Fruit fly (Drosophila melanogaster) whole organism, prepupa: ENCODE data around the gene Nmdar2.

Experiments
- CG10669 ChIP-seq: fragments of 200-800 bp; sonication (Bioruptor generic); optimal IDR thresholded peaks from 3 replicates; lab custom pipeline; 2018; ENCODE audit warnings: missing biosample characterization, mild to moderate bottlenecking, missing genetic modification characterization, moderate library complexity
- CG11294 ChIP-seq: fragments of 200-800 bp; sonication (Bioruptor generic); IDR thresholded peaks from 2 replicates; pipeline ENCODE4 v1.3.6; 2022; ENCODE audit warnings: missing biosample characterization, missing genetic modification characterization
- CG11762 ChIP-seq: fragments of 200-800 bp; sonication (Bioruptor generic); optimal IDR thresholded peaks from 3 replicates; lab custom pipeline; 2016; ENCODE audit warnings: missing biosample characterization, missing genetic modification characterization; ENCODE audit not compliant: insufficient read depth
- CG11902 ChIP-seq: fragments of 200-800 bp; sonication (Bioruptor generic); optimal IDR thresholded peaks from 3 replicates; lab custom pipeline; 2016; ENCODE audit warnings: missing biosample characterization, missing genetic modification characterization
- CG15336 ChIP-seq: fragments of 200-800 bp; sonication (Bioruptor generic); IDR thresholded peaks from 2 replicates; pipeline ENCODE4 v1.3.6; 2022; ENCODE audit warnings: missing biosample characterization, missing genetic modification characterization
- CG1621 ChIP-seq: fragments of 200-800 bp; sonication (Bioruptor generic); optimal IDR thresholded peaks from 3 replicates; lab custom pipeline; 2018; ENCODE audit warnings: missing biosample characterization, mild to moderate bottlenecking, missing genetic modification characterization
- CG16779 ChIP-seq: fragments of 200-800 bp; sonication (Bioruptor generic); optimal IDR thresholded peaks from 3 replicates; lab custom pipeline; 2017; ENCODE audit warnings: missing biosample characterization, mild to moderate bottlenecking, missing genetic modification characterization
- CG3032 ChIP-seq: fragments of 200-800 bp; optimal IDR thresholded peaks from 2 replicates; lab custom pipeline; 2019; ENCODE audit warnings: missing biosample characterization, mild to moderate bottlenecking, missing genetic modification characterization, moderate library complexity
- CG31627 ChIP-seq: fragments of 200-800 bp; sonication (Bioruptor generic); optimal IDR thresholded peaks from 3 replicates; lab custom pipeline; 2016; ENCODE audit warnings: missing biosample characterization, missing genetic modification characterization
- CG34406 ChIP-seq: fragments of 200-800 bp; sonication (Bioruptor generic); optimal IDR thresholded peaks from 3 replicates; lab custom pipeline; 2016; ENCODE audit warnings: missing biosample characterization, missing genetic modification characterization
- CG3919 ChIP-seq: fragments of 200-800 bp; sonication (Bioruptor generic); optimal IDR thresholded peaks from 3 replicates; lab custom pipeline; 2016; ENCODE audit warnings: missing biosample characterization, missing genetic modification characterization
- CG6163 ChIP-seq: fragments of 200-800 bp; sonication (Bioruptor generic); IDR thresholded peaks from 3 replicates; pipeline ENCODE4 v1.3.6; 2022; ENCODE audit warnings: missing biosample characterization, missing genetic modification characterization
- CG6276 ChIP-seq: fragments of 200-800 bp; sonication (Bioruptor generic); optimal IDR thresholded peaks from 2 replicates; lab custom pipeline; 2017; ENCODE audit warnings: missing biosample characterization, mild to moderate bottlenecking, missing genetic modification characterization
- CG6792 ChIP-seq: fragments of 200-800 bp; sonication (Bioruptor generic); optimal IDR thresholded peaks from 3 replicates; lab custom pipeline; 2016; ENCODE audit warnings: missing biosample characterization, missing genetic modification characterization
- CG6854 ChIP-seq: fragments of 200-800 bp; sonication (Bioruptor generic); optimal IDR thresholded peaks from 2 replicates; lab custom pipeline; 2017; ENCODE audit warnings: missing biosample characterization, mild to moderate bottlenecking, missing genetic modification characterization
- CG7368 ChIP-seq: fragments of 200-800 bp; sonication (Bioruptor generic); optimal IDR thresholded peaks from 3 replicates; lab custom pipeline; 2016; ENCODE audit warnings: missing biosample characterization, missing genetic modification characterization
- CG8119 ChIP-seq: fragments of 200-800 bp; sonication (Bioruptor generic); IDR thresholded peaks from 3 replicates; pipeline ENCODE4 v1.3.6; 2022; ENCODE audit warnings: missing biosample characterization, missing genetic modification characterization
- CG8319 ChIP-seq: fragments of 200-800 bp; sonication (Bioruptor generic); optimal IDR thresholded peaks from 3 replicates; lab custom pipeline; 2016; ENCODE audit warnings: missing biosample characterization, missing genetic modification characterization
- CG8632 ChIP-seq: fragments of 200-800 bp; sonication (Bioruptor generic); optimal IDR thresholded peaks from 3 replicates; lab custom pipeline; 2016; ENCODE audit warnings: missing biosample characterization, missing genetic modification characterization
- CG9139 ChIP-seq: fragments of 200-800 bp; sonication (Bioruptor generic); optimal IDR thresholded peaks from 3 replicates; lab custom pipeline; 2017; ENCODE audit warnings: missing biosample characterization, mild to moderate bottlenecking, missing genetic modification characterization
- Eip75B ChIP-seq: fragments of 200-800 bp; sonication (Bioruptor generic); optimal IDR thresholded peaks from 3 replicates; lab custom pipeline; 2016; ENCODE audit warnings: missing biosample characterization, missing genetic modification characterization
- Eip78C ChIP-seq: fragments of 200-800 bp; sonication (Bioruptor generic); peaks from one replicate; lab custom pipeline; 2016; ENCODE audit warnings: missing biosample characterization, missing genetic modification characterization
- Ets21C ChIP-seq: fragments of 200-800 bp; sonication (Bioruptor generic); optimal IDR thresholded peaks from 3 replicates; lab custom pipeline; 2016; ENCODE audit warnings: missing biosample characterization, missing genetic modification characterization
- Ets96B ChIP-seq: fragments of 200-800 bp; optimal IDR thresholded peaks from 2 replicates; lab custom pipeline; 2019; ENCODE audit warnings: missing biosample characterization, mild to moderate bottlenecking, missing genetic modification characterization, moderate library complexity
- Hr39 ChIP-seq: fragments of 200-800 bp; sonication (Bioruptor generic); optimal IDR thresholded peaks from 2 replicates; lab custom pipeline; 2016; ENCODE audit warnings: missing biosample characterization, missing genetic modification characterization
- Lpt ChIP-seq: fragments of 200-800 bp; sonication (Bioruptor generic); optimal IDR thresholded peaks from 3 replicates; lab custom pipeline; 2016; ENCODE audit warnings: missing biosample characterization, missing genetic modification characterization
- OdsH ChIP-seq: fragments of 200-800 bp; sonication (Bioruptor generic); optimal IDR thresholded peaks from 3 replicates; lab custom pipeline; 2016; ENCODE audit warnings: missing biosample characterization, missing genetic modification characterization
- Smox ChIP-seq: fragments of 200-800 bp; sonication (Bioruptor generic); optimal IDR thresholded peaks from 3 replicates; lab custom pipeline; 2016; ENCODE audit warnings: missing biosample characterization, missing genetic modification characterization
- Sox102F ChIP-seq: fragments of 200-800 bp; sonication (Bioruptor generic); optimal IDR thresholded peaks from 2 replicates; lab custom pipeline; 2016; ENCODE audit warnings: missing biosample characterization, mild to moderate bottlenecking, missing genetic modification characterization
- Sox14 ChIP-seq: fragments of 200-800 bp; sonication (Bioruptor generic); optimal IDR thresholded peaks from 3 replicates; lab custom pipeline; 2016; ENCODE audit warnings: missing biosample characterization, missing genetic modification characterization
- Sox15 ChIP-seq: fragments of 200-800 bp; sonication (Bioruptor generic); optimal IDR thresholded peaks from 3 replicates; lab custom pipeline; 2016; ENCODE audit warnings: missing biosample characterization, missing genetic modification characterization
- achi ChIP-seq: fragments of 200-800 bp; sonication (Bioruptor generic); optimal IDR thresholded peaks from 3 replicates; lab custom pipeline; 2016; ENCODE audit warnings: missing biosample characterization, missing genetic modification characterization
- acj6 ChIP-seq: fragments of 200-800 bp; sonication (Bioruptor generic); optimal IDR thresholded peaks from 3 replicates; lab custom pipeline; 2016; ENCODE audit warnings: missing biosample characterization, missing genetic modification characterization
- cyc ChIP-seq: fragments of 200-800 bp; sonication (Bioruptor generic); optimal IDR thresholded peaks from 3 replicates; lab custom pipeline; 2016; ENCODE audit warnings: missing biosample characterization, missing genetic modification characterization
- dsx ChIP-seq: fragments of 200-800 bp; optimal IDR thresholded peaks from 3 replicates; lab custom pipeline; 2019; ENCODE audit warnings: missing biosample characterization, mild to moderate bottlenecking, missing genetic modification characterization, moderate library complexity; ENCODE audit not compliant: poor library complexity, severe bottlenecking
- eg ChIP-seq: fragments of 200-800 bp; sonication (Bioruptor generic); IDR thresholded peaks from 3 replicates; pipeline ENCODE4 v1.3.6; 2022; ENCODE audit warnings: missing biosample characterization, missing genetic modification characterization
- esn ChIP-seq: fragments of 200-800 bp; sonication (Bioruptor generic); optimal IDR thresholded peaks from 2 replicates; lab custom pipeline; 2016; ENCODE audit warnings: missing biosample characterization, mild to moderate bottlenecking, missing genetic modification characterization, moderate library complexity
- fkh ChIP-seq: fragments of 200-800 bp; sonication (Bioruptor generic); optimal IDR thresholded peaks from 3 replicates; lab custom pipeline; 2017; ENCODE audit warnings: missing biosample characterization, mild to moderate bottlenecking, missing genetic modification characterization, moderate library complexity
- lz ChIP-seq: fragments of 200-800 bp; sonication (Bioruptor generic); optimal IDR thresholded peaks from 3 replicates; lab custom pipeline; 2016; ENCODE audit warnings: missing biosample characterization, missing genetic modification characterization
- net ChIP-seq: fragments of 200-800 bp; sonication (Bioruptor generic); optimal IDR thresholded peaks from 3 replicates; lab custom pipeline; 2016; ENCODE audit warnings: missing biosample characterization, missing genetic modification characterization
- pdm3 ChIP-seq: fragments of 200-800 bp; sonication (Bioruptor generic); optimal IDR thresholded peaks from 3 replicates; lab custom pipeline; 2016; ENCODE audit warnings: missing biosample characterization, missing genetic modification characterization
- salr ChIP-seq, 2 experiments: fragments of 200-800 bp; sonication (Bioruptor generic); optimal IDR thresholded peaks; 3 replicates each; lab custom pipeline; 2016 to 2018; ENCODE audit warnings: missing biosample characterization in 2 of 2, missing genetic modification characterization in 2 of 2, mild to moderate bottlenecking in 1 of 2
- spab ChIP-seq: fragments of 200-800 bp; sonication (Bioruptor generic); optimal IDR thresholded peaks from 2 replicates; lab custom pipeline; 2017; ENCODE audit warnings: missing biosample characterization, mild to moderate bottlenecking, missing genetic modification characterization, missing genetic modification reagents
- ss ChIP-seq, 2 experiments: fragments of 200-800 bp; sonication (Bioruptor generic); optimal IDR thresholded peaks; 2 replicates in 1 of 2; 3 replicates in 1 of 2; lab custom pipeline; 2017 to 2018; ENCODE audit warnings: mild to moderate bottlenecking in 2 of 2, missing biosample characterization in 2 of 2, missing genetic modification characterization in 2 of 2, moderate library complexity in 1 of 2
- svp ChIP-seq: fragments of 200-800 bp; sonication (Bioruptor generic); peaks from one replicate; lab custom pipeline; 2016; ENCODE audit warnings: missing biosample characterization, missing genetic modification characterization
- topi ChIP-seq: fragments of 200-800 bp; sonication (Bioruptor generic); optimal IDR thresholded peaks from 3 replicates; lab custom pipeline; 2016; ENCODE audit warnings: missing biosample characterization, missing genetic modification characterization
- vri ChIP-seq: fragments of 200-800 bp; sonication (Bioruptor generic); optimal IDR thresholded peaks from 3 replicates; lab custom pipeline; 2016; ENCODE audit warnings: missing biosample characterization, mild to moderate bottlenecking, missing genetic modification characterization

Nmdar2 gene

DNA sequence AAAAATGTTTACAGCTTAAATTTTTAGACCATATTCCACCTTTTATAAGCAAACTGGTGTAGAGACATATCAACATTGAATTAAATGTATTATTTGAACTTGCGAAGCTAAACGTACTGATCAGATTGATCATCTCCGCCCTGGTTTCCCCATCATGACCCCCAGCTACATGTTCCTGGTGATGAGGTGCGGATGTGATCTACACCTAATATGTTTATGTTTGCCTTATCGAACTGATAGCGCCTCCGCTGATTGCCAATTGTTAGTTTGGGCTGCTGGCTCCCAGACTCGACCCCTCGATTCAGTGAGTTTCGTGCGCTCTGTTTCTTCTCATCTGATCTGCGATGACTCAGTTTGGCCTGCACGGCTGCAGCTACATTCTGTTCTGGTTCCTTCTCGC, 35.4 kb downstream of the Nmdar2 start, which contains the start of gene CG14780:
CG14780 (plus strand) TSS at position 301 of the 400 bp plus-strand sequence.
- TF ChIP-seq CG16779 (tag; lab: Kevin White, UChicago) (no peak), topi (GFP tag; lab: Kevin White, UChicago) (no peak), Eip75B (no peak), fkh (GFP tag; lab: Kevin White, UChicago) (no peak), dsx (GFP tag; lab: Kevin White, UChicago) (no peak), CG8119 (GFP tag; lab: Robert Waterston, UW) (no peak), CG10669 (no peak), CG6276 (no peak), CG9139 (GFP tag; lab: Kevin White, UChicago) (no peak), CG11294 (GFP tag; lab: Robert Waterston, UW) (no peak), Sox102F (no peak), CG1621 (tag; lab: Kevin White, UChicago) (no peak), Eip78C (GFP tag; lab: Kevin White, UChicago) (no peak)

DNA sequence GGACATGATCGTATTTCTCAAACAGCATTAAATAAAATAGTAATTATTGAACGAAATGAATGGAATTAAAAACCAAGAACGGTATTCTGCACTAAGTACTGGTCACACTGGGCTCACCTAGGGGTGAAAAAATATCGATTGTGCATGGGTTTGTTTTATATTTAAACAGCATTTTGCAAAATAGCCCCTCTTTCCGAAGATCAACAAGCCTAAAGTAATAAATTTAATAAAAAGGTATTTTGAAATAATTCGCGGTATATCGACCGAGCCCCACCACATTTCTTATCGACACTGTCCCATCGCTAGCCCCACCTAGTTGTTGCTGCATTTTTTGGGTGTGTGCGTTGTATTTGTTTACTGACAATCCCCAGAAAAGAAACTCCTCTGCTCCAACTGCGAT, 37.0 kb downstream of the Nmdar2 start, which contains the start of gene pck:
pck (plus strand) TSS at position 105 of the 400 bp plus-strand sequence.
- TF ChIP-seq vri (no peak), Hr39 (GFP tag; lab: Kevin White, UChicago) (peak; percentile 56), CG8319 (GFP tag; lab: Kevin White, UChicago) (peak; percentile 35), CG34406 (GFP tag; lab: Kevin White, UChicago) (peak; percentile 52), CG31627 (peak; percentile 67), lz (GFP tag; lab: Kevin White, UChicago) (peak; percentile 70), Sox102F (peak; percentile 66), cyc (GFP tag; lab: Kevin White, UChicago) (peak; percentile 66), CG8632 (GFP tag; lab: Kevin White, UChicago) (peak; percentile 41), CG6163 (GFP tag; lab: Robert Waterston, UW) (peak; percentile 75), CG3919 (peak; percentile 76), salr (GFP tag; optimal IDR thresholded peaks at IDR 0.05; lab: Kevin White, UChicago) (peak in 1 of 2 experiments; percentile 24), CG11902 (GFP tag; lab: Kevin White, UChicago) (peak; percentile 11), CG6854 (GFP tag; lab: Kevin White, UChicago) (no peak), CG7368 (GFP tag; lab: Kevin White, UChicago) (peak; percentile 51), OdsH (GFP tag; lab: Kevin White, UChicago) (peak; percentile 67), CG16779 (tag; lab: Kevin White, UChicago) (no peak), CG3032 (peak; percentile 23), CG6276 (no peak), Eip75B (peak; percentile 66), CG6792 (peak; percentile 47), svp (no peak), Smox (peak; percentile 65), CG11762 (GFP tag; lab: Kevin White, UChicago) (peak; percentile 12), acj6 (no peak), CG15336 (GFP tag; lab: Robert Waterston, UW) (peak; percentile 49; the same call in 1 of the 2 replicates), ss (GFP tag; optimal IDR thresholded peaks at IDR 0.05; lab: Kevin White, UChicago) (no peak), esn (GFP tag; lab: Kevin White, UChicago) (peak; percentile 76), Ets21C (peak; percentile 50), spab (GFP tag; lab: Kevin White, UChicago) (no peak), CG1621 (tag; lab: Kevin White, UChicago) (peak; percentile 18), achi (GFP tag; lab: Kevin White, UChicago) (peak; percentile 60), Eip78C (GFP tag; lab: Kevin White, UChicago) (peak; percentile 66), Sox15 (peak; percentile 8), CG11294 (GFP tag; lab: Robert Waterston, UW) (no peak), net (GFP tag; lab: Kevin White, UChicago) (peak; percentile 52), fkh (GFP tag; lab: Kevin White, UChicago) (no peak), topi (GFP tag; lab: Kevin White, UChicago) (peak; percentile 65), eg (GFP tag; lab: Robert Waterston, UW) (peak; percentile 77), Lpt (peak; percentile 15), Ets96B (tag; lab: Kevin White, UChicago) (peak; percentile 26), Sox14 (GFP tag; lab: Kevin White, UChicago) (peak; percentile 71), pdm3 (peak; percentile 70), CG8119 (GFP tag; lab: Robert Waterston, UW) (0 out of 3 replicates have a peak, but pooled peaks have one; percentile 30)
